Worm (Caenorhabditis elegans): Measurements from ENCODE around the gene tag-329.

DNA sequence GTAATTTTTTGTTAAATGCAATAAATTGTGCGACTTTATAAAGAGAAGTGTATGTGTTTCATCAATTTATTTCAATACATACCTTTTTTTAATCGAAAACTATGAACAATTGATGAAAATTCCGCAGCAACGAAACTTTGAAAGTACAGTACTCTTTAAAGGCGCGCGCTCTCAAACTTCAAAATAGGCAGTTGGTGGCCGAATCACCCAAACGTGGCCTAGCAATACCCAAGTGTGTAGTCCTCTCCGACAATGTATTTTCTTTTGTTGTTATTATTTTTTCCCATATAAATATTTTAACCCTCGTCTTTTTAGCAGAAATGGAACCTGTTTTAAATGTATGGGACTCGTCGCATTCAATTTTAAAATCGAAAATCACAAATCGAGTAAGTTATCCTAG is 1.8 kb downstream of the tag-329 start, which contains the start of gene C50F4.4:
- no peak for TF ChIP-seq lin-32 (GFP tag; optimal IDR thresholded peaks at IDR 0.05)
- TF ChIP-seq lin-13 (tag; optimal IDR thresholded peaks at IDR 0.05), result no peak
- TF ChIP-seq sptf-1 (tag; optimal IDR thresholded peaks at IDR 0.05), result no peak
- no peak for TF ChIP-seq bed-3 (GFP tag; optimal IDR thresholded peaks at IDR 0.05)

Measured in whole organism, mixed stage, embryonic.